Fruit fly (Drosophila melanogaster): Measurements from ENCODE around the gene Fuca.
A peak's percentile ranks its signal among the peaks of the same experiment; 100 is the strongest.

Fuca gene

DNA sequence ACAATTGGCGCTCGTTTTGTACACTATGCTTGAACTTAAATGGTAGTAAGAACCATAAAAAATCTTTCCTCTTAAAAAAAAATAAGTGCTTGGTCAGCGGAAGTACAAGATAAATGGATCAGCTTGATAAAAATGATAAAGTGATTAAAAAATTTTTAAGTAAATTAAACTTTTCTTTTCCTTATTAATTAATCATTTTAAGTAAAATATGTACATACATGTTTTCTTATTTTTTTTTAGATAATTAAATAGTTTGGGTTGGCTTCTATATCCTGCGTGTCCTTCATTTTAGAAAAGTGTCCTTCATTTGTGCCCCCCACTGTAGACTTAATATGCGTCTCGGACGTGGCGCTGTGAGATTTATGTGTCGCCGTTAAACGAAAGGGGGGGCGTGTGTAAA is 34.1 kb upstream of the Fuca start:
- TF ChIP-seq gro (GFP tag; optimal IDR thresholded peaks at IDR 0.05), result no peak
- TF ChIP-seq pho (GFP tag; optimal IDR thresholded peaks at IDR 0.05), result peak; percentile 7
- no peak for TF ChIP-seq insv (GFP tag; optimal IDR thresholded peaks at IDR 0.05)
- no peak for TF ChIP-seq CG2129 (GFP tag; IDR thresholded peaks at IDR 0.05; ENCODE audit: partially characterized antibody)
- no peak for TF ChIP-seq crp (GFP tag; optimal IDR thresholded peaks at IDR 0.05)
- TF ChIP-seq vvl (GFP tag; IDR thresholded peaks at IDR 0.05), result no peak
- no peak for TF ChIP-seq kni (GFP tag; optimal IDR thresholded peaks at IDR 0.05)
- no peak for TF ChIP-seq otp (GFP tag; IDR thresholded peaks at IDR 0.05)
- TF ChIP-seq eve (GFP tag; optimal IDR thresholded peaks at IDR 0.05), result peak in 1 of 2 experiments; percentile 38
- TF ChIP-seq chm (GFP tag; IDR thresholded peaks at IDR 0.05), result no peak
- TF ChIP-seq CG9727 (GFP tag; optimal IDR thresholded peaks at IDR 0.05), result peak; percentile 51
- TF ChIP-seq Optix (GFP tag; IDR thresholded peaks at IDR 0.05), result no peak
- TF ChIP-seq Hand (GFP tag; optimal IDR thresholded peaks at IDR 0.05), result peak; percentile 64
- no peak for TF ChIP-seq kay (GFP tag; optimal IDR thresholded peaks at IDR 0.05)
- TF ChIP-seq ewg (GFP tag; optimal IDR thresholded peaks at IDR 0.05), result no peak
- TF ChIP-seq klu (GFP tag; IDR thresholded peaks at IDR 0.05), result no peak
- TF ChIP-seq Nf-YB (GFP tag; optimal IDR thresholded peaks at IDR 0.05), result no peak
- no peak for TF ChIP-seq CG17359 (tag; optimal IDR thresholded peaks at IDR 0.05)
- TF ChIP-seq D (optimal IDR thresholded peaks at IDR 0.05), result no peak
- no peak for TF ChIP-seq D (GFP tag; optimal IDR thresholded peaks at IDR 0.05)
- TF ChIP-seq PHDP (tag; optimal IDR thresholded peaks at IDR 0.05), result peak; percentile 52
- TF ChIP-seq br (optimal IDR thresholded peaks at IDR 0.05), result no peak
- no peak for TF ChIP-seq salm (tag; optimal IDR thresholded peaks at IDR 0.05)
- no peak for TF ChIP-seq Usf (GFP tag; optimal IDR thresholded peaks at IDR 0.05)
- no peak for TF ChIP-seq CG10654 (GFP tag; optimal IDR thresholded peaks at IDR 0.05)
- TF ChIP-seq Lim3 (GFP tag; IDR thresholded peaks at IDR 0.05), result no peak
- TF ChIP-seq CG15601 (tag; optimal IDR thresholded peaks at IDR 0.05), result no peak
- 0 out of 3 replicates have a peak, but pooled peaks have one; percentile 13 for TF ChIP-seq CG11695 (GFP tag; IDR thresholded peaks at IDR 0.05)
- peak; percentile 31; the same call in 1 of the 2 replicates for TF ChIP-seq CG9932 (GFP tag; IDR thresholded peaks at IDR 0.05)
- peak; percentile 11 for TF ChIP-seq Fer1 (GFP tag; optimal IDR thresholded peaks at IDR 0.05)
- TF ChIP-seq CG10267 (tag; optimal IDR thresholded peaks at IDR 0.05), result no peak
- no peak for TF ChIP-seq ssp (GFP tag; IDR thresholded peaks at IDR 0.05)
- no peak for TF ChIP-seq CG6791 (GFP tag; IDR thresholded peaks at IDR 0.05; ENCODE audit: partially characterized antibody)
- TF ChIP-seq Myb (GFP tag; optimal IDR thresholded peaks at IDR 0.05), result no peak
- TF ChIP-seq H2.0 (GFP tag; IDR thresholded peaks at IDR 0.05), result no peak
- no peak for TF ChIP-seq CG12769 (tag; optimal IDR thresholded peaks at IDR 0.05)
- TF ChIP-seq fd3F (GFP tag; optimal IDR thresholded peaks at IDR 0.05), result peak; percentile 31
- no peak for TF ChIP-seq Atf3 (GFP tag; optimal IDR thresholded peaks at IDR 0.05)
- peak; percentile 19 for TF ChIP-seq CG17385 (GFP tag; optimal IDR thresholded peaks at IDR 0.05)
- TF ChIP-seq so (GFP tag; IDR thresholded peaks at IDR 0.05), result no peak
- no peak for TF ChIP-seq CG8281 (tag; optimal IDR thresholded peaks at IDR 0.05)
- TF ChIP-seq az2 (GFP tag; optimal IDR thresholded peaks at IDR 0.05), result peak; percentile 29
- peak; percentile 31 for TF ChIP-seq CG9817 (tag; optimal IDR thresholded peaks at IDR 0.05)
- no peak for TF ChIP-seq wdn (GFP tag; IDR thresholded peaks at IDR 0.05)
- TF ChIP-seq ind (GFP tag; optimal IDR thresholded peaks at IDR 0.05), result peak; percentile 10
- TF ChIP-seq Dip3 (GFP tag; optimal IDR thresholded peaks at IDR 0.05), result no peak
- no peak for TF ChIP-seq zfh1 (GFP tag; IDR thresholded peaks at IDR 0.05)
- TF ChIP-seq cas (GFP tag; IDR thresholded peaks at IDR 0.05), result no peak
- TF ChIP-seq lab (GFP tag; optimal IDR thresholded peaks at IDR 0.05), result peak; percentile 54
- TF ChIP-seq hkb (optimal IDR thresholded peaks at IDR 0.05), result no peak
- TF ChIP-seq hkb (GFP tag; IDR thresholded peaks at IDR 0.05), result no peak
- TF ChIP-seq CG32532 (GFP tag; IDR thresholded peaks at IDR 0.05), result peak; percentile 36; the same call in 1 of the 2 replicates
- no peak for TF ChIP-seq Bteb2 (GFP tag; optimal IDR thresholded peaks at IDR 0.05)
